Worm (Caenorhabditis elegans) whole organism, L4/young adult: ENCODE results near the gene tag-18.

Experiments
- dao-5 ChIP-seq: sonication (generic microtip); optimal IDR thresholded peaks from 2 replicates; lab custom pipeline; 2016; ENCODE audit warnings: missing genotype, missing genetic modification characterization, moderate library complexity, missing compliant biosample characterization
- him-1 ChIP-seq: sonication (generic microtip); optimal IDR thresholded peaks from 2 replicates; lab custom pipeline; 2016; ENCODE audit warnings: missing genotype, missing genetic modification reagents, missing genetic modification characterization, missing compliant biosample characterization

DNA sequence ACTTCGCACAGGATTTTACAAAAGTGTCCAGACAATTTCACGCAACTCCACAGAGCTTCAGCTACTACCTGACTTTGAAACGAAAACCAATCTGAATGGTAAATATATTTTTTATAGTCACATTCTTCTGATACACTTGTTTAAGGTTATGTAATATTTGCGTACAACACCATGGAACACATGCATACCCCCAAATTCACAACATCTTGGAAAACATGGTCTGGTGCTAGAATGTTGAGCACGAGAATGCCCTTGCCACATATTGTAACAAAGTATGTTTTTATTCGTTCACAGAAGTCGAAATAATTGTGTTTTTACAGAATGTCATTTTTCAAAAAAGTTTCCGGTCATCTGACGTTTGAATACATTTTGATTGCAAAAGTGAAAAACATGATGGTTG is 18.0 kb downstream of the tag-18 start:
- TF ChIP-seq him-1 (tag; lab: Kevin White, UChicago) (no peak), dao-5 (tag; lab: Kevin White, UChicago) (no peak)
